Worm (Caenorhabditis elegans) whole organism, L4 larva: ENCODE results near the gene nhr-106.

Source experiments
- F37D6.2 ChIP-seq: sonication (generic microtip); optimal IDR thresholded peaks from 2 replicates; lab custom pipeline; 2016; ENCODE audit warnings: mild to moderate bottlenecking, missing genetic modification characterization, missing compliant biosample characterization
- F44E2.7 ChIP-seq: fragments of 200-800 bp; sonication (Bioruptor generic); IDR thresholded peaks from 2 replicates; pipeline ENCODE4 v2.1.2; 2022; ENCODE audit warnings: missing genetic modification characterization, missing compliant biosample characterization
- aha-1 ChIP-seq: fragments of 150-350 bp; peaks from one replicate; lab custom pipeline; 2014; ENCODE audit warnings: missing biosample characterization, missing genetic modification characterization
- ceh-28 ChIP-seq: fragments of 150-350 bp; optimal IDR thresholded peaks from 2 replicates; lab custom pipeline; 2014; ENCODE audit warnings: missing biosample characterization, missing genetic modification reagents, missing genetic modification characterization
- ceh-32 ChIP-seq: sonication (generic microtip); optimal IDR thresholded peaks from 2 replicates; lab custom pipeline; 2016; ENCODE audit warnings: mild to moderate bottlenecking, missing genetic modification characterization, missing compliant biosample characterization; ENCODE audit not compliant: poor library complexity
- cey-2 ChIP-seq: sonication (generic microtip); optimal IDR thresholded peaks from 3 replicates; lab custom pipeline; 2017; ENCODE audit warnings: missing genetic modification characterization, mild to moderate bottlenecking, missing compliant biosample characterization, antibody characterized with exemption, borderline replicate concordance; ENCODE audit not compliant: insufficient read depth
- daf-16 ChIP-seq, 3 experiments: sonication (generic microtip); optimal IDR thresholded peaks; 2 replicates each; lab custom pipeline; 2016 to 2017; ENCODE audit warnings: missing genetic modification characterization in 3 of 3, missing genetic modification reagents in 3 of 3, mild to moderate bottlenecking in 2 of 3, missing compliant biosample characterization in 2 of 3, missing biosample characterization in 1 of 3, moderate library complexity in 1 of 3
- dmd-6 ChIP-seq: fragments of 200-800 bp; sonication (Bioruptor generic); IDR thresholded peaks from 2 replicates; pipeline ENCODE4 v1.3.6; 2022; ENCODE audit warnings: missing genetic modification reagents, missing genetic modification characterization, missing compliant biosample characterization
- dmd-9 ChIP-seq: fragments of 200-800 bp; sonication (Bioruptor generic); IDR thresholded peaks from 2 replicates; pipeline ENCODE4 v1.3.6; 2022; ENCODE audit warnings: missing genetic modification reagents, missing genetic modification characterization, missing compliant biosample characterization
- dve-1 ChIP-seq: sonication (generic microtip); optimal IDR thresholded peaks from 2 replicates; lab custom pipeline; 2017; ENCODE audit warnings: antibody characterized with exemption, mild to moderate bottlenecking, missing genetic modification characterization, missing compliant biosample characterization; ENCODE audit not compliant: insufficient read depth
- egl-27 ChIP-seq: sonication (generic microtip); optimal IDR thresholded peaks from 3 replicates; lab custom pipeline; 2017; ENCODE audit warnings: missing biosample characterization, missing genetic modification reagents, missing genetic modification characterization
- fos-1 ChIP-seq: fragments of 150-350 bp; optimal IDR thresholded peaks from 2 replicates; lab custom pipeline; 2014; ENCODE audit warnings: missing biosample characterization, missing genetic modification characterization
- hif-1 ChIP-seq, 2 experiments: sonication (generic microtip); optimal IDR thresholded peaks; 2 replicates each; lab custom pipeline; 2016 to 2017; ENCODE audit warnings: missing compliant biosample characterization in 2 of 2, missing genetic modification characterization in 2 of 2, missing genetic modification reagents in 2 of 2, missing genotype in 2 of 2, mild to moderate bottlenecking in 1 of 2
- hlh-11 ChIP-seq: fragments of 200-800 bp; sonication (Bioruptor generic); optimal IDR thresholded peaks from 2 replicates; lab custom pipeline; 2018; ENCODE audit warnings: mild to moderate bottlenecking, missing genetic modification characterization, missing compliant biosample characterization
- lin-29 ChIP-seq: fragments of 200-800 bp; sonication (Bioruptor generic); IDR thresholded peaks from 2 replicates; pipeline ENCODE4 v1.3.6; 2022; ENCODE audit warnings: missing genetic modification reagents, missing genetic modification characterization, missing compliant biosample characterization
- lin-39 ChIP-seq: fragments of 150-350 bp; optimal IDR thresholded peaks from 2 replicates; lab custom pipeline; 2014; ENCODE audit warnings: missing biosample characterization, missing genetic modification reagents, missing genetic modification characterization
- nhr-10 ChIP-seq: fragments of 150-350 bp; optimal IDR thresholded peaks from 2 replicates; lab custom pipeline; 2014; ENCODE audit warnings: missing biosample characterization, missing genetic modification characterization
- nhr-111 ChIP-seq: fragments of 200-800 bp; sonication (Bioruptor generic); optimal IDR thresholded peaks from 2 replicates; lab custom pipeline; 2018; ENCODE audit warnings: mild to moderate bottlenecking, missing genetic modification characterization, missing compliant biosample characterization
- nhr-237 ChIP-seq: sonication (generic microtip); optimal IDR thresholded peaks from 2 replicates; lab custom pipeline; 2017; ENCODE audit warnings: missing biosample characterization, missing genetic modification characterization
- nhr-28 ChIP-seq: fragments of 150-350 bp; optimal IDR thresholded peaks from 2 replicates; lab custom pipeline; 2014; ENCODE audit warnings: missing biosample characterization, missing genetic modification characterization
- nhr-41 ChIP-seq: fragments of 200-800 bp; sonication (Bioruptor generic); IDR thresholded peaks from 2 replicates; pipeline ENCODE4 v1.3.6; 2022; ENCODE audit warnings: missing genetic modification reagents, missing genetic modification characterization, missing compliant biosample characterization
- nhr-42 ChIP-seq: fragments of 200-800 bp; sonication (Bioruptor generic); IDR thresholded peaks from 2 replicates; pipeline ENCODE4 v1.3.6; 2022; ENCODE audit warnings: missing genetic modification characterization, missing compliant biosample characterization
- nhr-6 ChIP-seq: fragments of 150-350 bp; optimal IDR thresholded peaks from 2 replicates; lab custom pipeline; 2014; ENCODE audit warnings: missing biosample characterization, missing genetic modification characterization
- php-3 ChIP-seq: fragments of 200-800 bp; sonication (Bioruptor generic); IDR thresholded peaks from 2 replicates; pipeline ENCODE4 v1.3.6; 2022; ENCODE audit warnings: missing genetic modification reagents, missing genetic modification characterization, missing compliant biosample characterization
- pqm-1 ChIP-seq: sonication (generic microtip); optimal IDR thresholded peaks from 2 replicates; lab custom pipeline; 2017; ENCODE audit warnings: missing biosample characterization, missing genetic modification characterization
- set-16 ChIP-seq: fragments of 200-800 bp; sonication (Bioruptor generic); IDR thresholded peaks from 2 replicates; pipeline ENCODE4 v1.3.6; 2022; ENCODE audit warnings: missing genetic modification reagents, missing genetic modification characterization, missing compliant biosample characterization
- snpc-1.2 ChIP-seq: fragments of 200-800 bp; sonication (Bioruptor generic); IDR thresholded peaks from 2 replicates; pipeline ENCODE4 v1.3.6; 2022; ENCODE audit warnings: missing genetic modification reagents, missing genetic modification characterization, missing compliant biosample characterization
- tra-1 ChIP-seq: fragments of 200-800 bp; sonication (Bioruptor generic); IDR thresholded peaks from 2 replicates; pipeline ENCODE4 v1.3.6; 2022; ENCODE audit warnings: missing genetic modification reagents, missing genetic modification characterization, missing compliant biosample characterization
- unc-130 ChIP-seq: sonication (generic microtip); optimal IDR thresholded peaks from 2 replicates; lab custom pipeline; 2016; ENCODE audit warnings: missing genetic modification reagents, missing genetic modification characterization, missing compliant biosample characterization
- unc-62 ChIP-seq, 3 experiments: fragments of 150-350 bp in 1 of 3; sonication (generic microtip); optimal IDR thresholded peaks in 2 of 3; peaks in 1 of 3; 1 replicate in 1 of 3; 2 replicates in 2 of 3; lab custom pipeline; 2014 to 2017; ENCODE audit warnings: missing biosample characterization in 3 of 3, missing genetic modification characterization in 3 of 3, missing genetic modification reagents in 3 of 3, missing genotype in 1 of 3
- zag-1 ChIP-seq: fragments of 150-350 bp; optimal IDR thresholded peaks from 2 replicates; lab custom pipeline; 2014; ENCODE audit warnings: missing biosample characterization, missing genetic modification characterization
- ztf-11 ChIP-seq: fragments of 150-350 bp; optimal IDR thresholded peaks from 2 replicates; lab custom pipeline; 2014; ENCODE audit warnings: missing biosample characterization, missing genetic modification characterization
- ztf-7 ChIP-seq: fragments of 150-350 bp; optimal IDR thresholded peaks from 2 replicates; lab custom pipeline; 2014; ENCODE audit warnings: missing biosample characterization, missing genetic modification characterization

nhr-106 gene

ce11 chrV:446988-447387 lies 42.4 kb upstream of the nhr-106 start:
- no peak for TF ChIP-seq aha-1
- TF ChIP-seq unc-62 (GFP tag; optimal IDR thresholded peaks at IDR 0.05 in 1 of 2; lab: Kevin White, UChicago), result peak in 1 of 2 experiments; percentile 27
- no peak for TF ChIP-seq unc-62 (tag; optimal IDR thresholded peaks at IDR 0.05; lab: Kevin White, UChicago)
- TF ChIP-seq F44E2.7 (GFP tag; lab: Robert Waterston, UW), result 0 out of 2 replicates have a peak, but pooled peaks have one; percentile 9
- peak; percentile 58 for TF ChIP-seq set-16 (GFP tag; lab: Robert Waterston, UW)
- TF ChIP-seq hif-1 (tag; optimal IDR thresholded peaks at IDR 0.05; lab: Kevin White, UChicago), result no peak

ce11 chrV:449130-449529 lies 40.3 kb upstream of the nhr-106 start, which contains the start of gene srh-35:
srh-35 (minus strand) TSS chrV:449230.
- TF ChIP-seq nhr-237 (no peak), ztf-11 (tag; lab: Kevin White, UChicago) (no peak), dve-1 (tag; lab: Kevin White, UChicago) (no peak), lin-39 (tag; lab: Kevin White, UChicago) (no peak), tra-1 (GFP tag; lab: Robert Waterston, UW) (no peak), nhr-111 (GFP tag; lab: Kevin White, UChicago) (no peak), ceh-32 (no peak), hif-1 (tag; optimal IDR thresholded peaks at IDR 0.05; lab: Kevin White, UChicago) (no peak), nhr-10 (no peak), pqm-1 (tag; lab: Kevin White, UChicago) (no peak), set-16 (GFP tag; lab: Robert Waterston, UW) (no peak), dmd-9 (GFP tag; lab: Robert Waterston, UW) (no peak), F37D6.2 (tag; lab: Kevin White, UChicago) (no peak)

- TF ChIP-seq daf-16 (GFP tag; optimal IDR thresholded peaks at IDR 0.05; lab: Kevin White, UChicago), result no peak
- peak; percentile 47 for TF ChIP-seq daf-16 (tag; optimal IDR thresholded peaks at IDR 0.05; lab: Kevin White, UChicago)
- TF ChIP-seq nhr-28 (tag; lab: Kevin White, UChicago), result peak; percentile 69
- peak; percentile 76 for TF ChIP-seq dmd-6
- TF ChIP-seq dve-1 (tag; lab: Kevin White, UChicago), result no peak
- no peak for TF ChIP-seq zag-1 (tag; lab: Kevin White, UChicago)
- peak; percentile 11 for TF ChIP-seq nhr-6
- no peak for TF ChIP-seq dmd-9 (GFP tag; lab: Robert Waterston, UW)
- TF ChIP-seq hlh-11 (tag; lab: Kevin White, UChicago), result peak; percentile 45
- peak; percentile 94 for TF ChIP-seq aha-1
- no peak for TF ChIP-seq nhr-237
- no peak for TF ChIP-seq unc-130 (GFP tag; lab: Kevin White, UChicago)
- TF ChIP-seq nhr-42 (GFP tag; lab: Robert Waterston, UW), result no peak
- TF ChIP-seq fos-1, result no peak
- TF ChIP-seq lin-29, result no peak
- TF ChIP-seq pqm-1 (tag; lab: Kevin White, UChicago), result peak; percentile 48
- no peak for TF ChIP-seq ceh-28 (tag; lab: Kevin White, UChicago)
- TF ChIP-seq snpc-1.2 (GFP tag; lab: Robert Waterston, UW), result no peak
- TF ChIP-seq nhr-41 (GFP tag; lab: Robert Waterston, UW), result no peak
These were observed 39.7 kb upstream of the nhr-106 start, which contains the start of gene M02H5.8 for ce11 chrV:449685-450084. M02H5.8 (plus strand) TSS chrV:449981.

ce11 chrV:450757-451501 lies 38.5 kb upstream of the nhr-106 start, which contains the start of gene nhr-123:
nhr-123 (plus strand) TSS chrV:451451.
- peak; percentile 46 for TF ChIP-seq nhr-28 (tag; lab: Kevin White, UChicago)
- no peak for TF ChIP-seq egl-27 (tag; lab: Kevin White, UChicago)
- 0 out of 2 replicates have a peak, but pooled peaks have one; percentile 21 for TF ChIP-seq php-3 (GFP tag; lab: Robert Waterston, UW)
- no peak for TF ChIP-seq ztf-7 (tag; lab: Kevin White, UChicago)
- TF ChIP-seq daf-16 (GFP tag; optimal IDR thresholded peaks at IDR 0.05; lab: Kevin White, UChicago), result no peak
- TF ChIP-seq daf-16 (tag; optimal IDR thresholded peaks at IDR 0.05; lab: Kevin White, UChicago), result peak; percentile 67
- no peak for TF ChIP-seq cey-2 (tag; lab: Kevin White, UChicago)
- TF ChIP-seq dve-1 (tag; lab: Kevin White, UChicago), result peak; percentile 5
- peak in 1 of 2 experiments; percentile 25 for TF ChIP-seq unc-62 (GFP tag; optimal IDR thresholded peaks at IDR 0.05 in 1 of 2; lab: Kevin White, UChicago)
- TF ChIP-seq unc-62 (tag; optimal IDR thresholded peaks at IDR 0.05; lab: Kevin White, UChicago), result no peak
